Fruit fly (Drosophila melanogaster) whole organism: ENCODE data around the gene CG4239.

Experiments
- CG8478 ChIP-seq: fragments of >200 bp; optimal IDR thresholded peaks from 2 replicates; lab custom pipeline; 2018; ENCODE audit warnings: inconsistent platforms
- Dll ChIP-seq: fragments of >200 bp; optimal IDR thresholded peaks from 2 replicates; lab custom pipeline; 2017
- EcR ChIP-seq, 2 experiments: fragments of >200 bp; optimal IDR thresholded peaks; 2 replicates each; lab custom pipeline; 2017; ENCODE audit warnings: missing biosample characterization in 2 of 2, missing genetic modification characterization in 2 of 2, missing genetic modification reagents in 2 of 2
- pan ChIP-seq: fragments of >200 bp; optimal IDR thresholded peaks from 2 replicates; lab custom pipeline; 2017
- psq ChIP-seq: fragments of >200 bp; optimal IDR thresholded peaks from 2 replicates; lab custom pipeline; 2017
- usp ChIP-seq: fragments of >200 bp; optimal IDR thresholded peaks from 2 replicates; lab custom pipeline; 2017; ENCODE audit warnings: missing biosample characterization, missing genetic modification characterization, mixed read lengths

DNA sequence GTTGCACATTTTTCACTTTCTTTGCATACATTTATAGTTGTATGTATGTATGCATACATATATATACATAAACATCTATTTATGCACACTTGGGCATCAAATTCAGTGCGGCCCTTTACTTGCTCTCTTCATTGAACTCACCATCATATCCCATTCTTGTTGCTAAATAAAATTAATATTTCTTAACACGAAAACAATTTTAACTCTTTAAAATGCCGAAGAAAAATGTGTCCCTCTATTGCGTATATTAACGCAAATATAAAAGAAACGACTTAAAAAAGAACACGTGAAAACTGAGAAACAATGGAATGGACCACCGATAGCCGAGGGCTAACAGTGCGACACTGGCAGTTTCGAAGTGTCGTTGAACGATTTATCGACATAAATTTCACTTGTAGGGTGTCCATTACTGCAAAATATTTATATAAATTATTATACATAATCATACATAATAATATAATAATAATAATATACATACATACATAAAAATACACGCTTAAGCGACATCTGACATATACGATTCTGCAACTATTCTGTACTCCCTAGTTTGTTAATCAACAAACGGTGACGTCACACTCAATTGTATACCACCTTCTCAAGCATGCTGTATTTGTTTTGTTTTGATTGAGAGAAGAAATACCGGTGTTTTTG is 26.3 kb upstream of the CG4239 start, which contains the start of the genes U2af50 and PIG-Q:
- TF ChIP-seq usp (GFP tag; lab: Kevin White, UChicago) (no peak), psq (no peak), CG8478 (lab: Kevin White, UChicago) (no peak), Dll (lab: Kevin White, UChicago) (no peak), pan (lab: Kevin White, UChicago) (no peak), EcR (GFP tag; optimal IDR thresholded peaks at IDR 0.05; lab: Kevin White, UChicago) (no peak)
